Worm (Caenorhabditis elegans): ENCODE measurements around the gene CC8.2.
A peak's percentile ranks its signal among the peaks of the same experiment; 100 is the strongest.

Gene CC8.2

ce11 chrIV:3662863-3663262 lies 14.4 kb upstream of the CC8.2 start:
- TF ChIP-seq nhr-10 (tag; optimal IDR thresholded peaks at IDR 0.05) (no peak), unc-39 (tag; optimal IDR thresholded peaks at IDR 0.05) (no peak), ceh-16 (tag; optimal IDR thresholded peaks at IDR 0.05) (no peak), peb-1 (tag; optimal IDR thresholded peaks at IDR 0.05) (no peak), nhr-21 (tag; optimal IDR thresholded peaks at IDR 0.05) (no peak), mbf-1 (tag; optimal IDR thresholded peaks at IDR 0.05) (no peak), snpc-4 (tag; optimal IDR thresholded peaks at IDR 0.05) (no peak), nhr-23 (tag; optimal IDR thresholded peaks at IDR 0.05) (no peak), nhr-6 (tag; optimal IDR thresholded peaks at IDR 0.05) (no peak)

- TF ChIP-seq unc-62 (GFP tag; optimal IDR thresholded peaks at IDR 0.05) (no peak), egl-27 (tag; optimal IDR thresholded peaks at IDR 0.05) (no peak), lin-39 (tag; optimal IDR thresholded peaks at IDR 0.05) (no peak), snpc-4 (tag; optimal IDR thresholded peaks at IDR 0.05) (no peak), ceh-16 (tag; optimal IDR thresholded peaks at IDR 0.05) (no peak)
Observed at ce11 chrIV:3661117-3661634, 12.7 kb upstream of the CC8.2 start.

- TF ChIP-seq lin-39 (tag; optimal IDR thresholded peaks at IDR 0.05) (no peak), lin-13 (GFP tag; optimal IDR thresholded peaks at IDR 0.05) (no peak), mbf-1 (tag; optimal IDR thresholded peaks at IDR 0.05) (no peak), elt-1 (tag; optimal IDR thresholded peaks at IDR 0.05) (no peak), fos-1 (tag; optimal IDR thresholded peaks at IDR 0.05) (no peak), blmp-1 (tag; optimal IDR thresholded peaks at IDR 0.05; ENCODE audit: insufficient read depth) (no peak), ZK546.5 (tag; optimal IDR thresholded peaks at IDR 0.05) (no peak), lsy-2 (tag; optimal IDR thresholded peaks at IDR 0.05) (no peak), nhr-237 (tag; optimal IDR thresholded peaks at IDR 0.05) (no peak), nhr-11 (tag; optimal IDR thresholded peaks at IDR 0.05) (no peak)
Observed at ce11 chrIV:3659951-3660350, 11.5 kb upstream of the CC8.2 start.

- no peak for TF ChIP-seq nhr-23 (tag; optimal IDR thresholded peaks at IDR 0.05)
- no peak for TF ChIP-seq lin-13 (GFP tag; optimal IDR thresholded peaks at IDR 0.05)
- peak; percentile 47 for TF ChIP-seq F13H6.1 (tag; optimal IDR thresholded peaks at IDR 0.05)
- no peak for TF ChIP-seq ztf-11 (tag; optimal IDR thresholded peaks at IDR 0.05)
- no peak for TF ChIP-seq nhr-21 (tag; optimal IDR thresholded peaks at IDR 0.05)
- no peak for TF ChIP-seq unc-55 (GFP tag; optimal IDR thresholded peaks at IDR 0.05)
- no peak for TF ChIP-seq unc-39 (tag; optimal IDR thresholded peaks at IDR 0.05)
- no peak for TF ChIP-seq elt-1 (tag; optimal IDR thresholded peaks at IDR 0.05)
- TF ChIP-seq nhr-12 (tag; optimal IDR thresholded peaks at IDR 0.05): no peak
- TF ChIP-seq sma-9 (GFP tag; optimal IDR thresholded peaks at IDR 0.05): no peak
- TF ChIP-seq sma-9 (tag; optimal IDR thresholded peaks at IDR 0.05): no peak
- TF ChIP-seq nhr-129 (tag; optimal IDR thresholded peaks at IDR 0.05): peak; percentile 19
- no peak for TF ChIP-seq egl-27 (tag; optimal IDR thresholded peaks at IDR 0.05)
- no peak for TF ChIP-seq ceh-16 (tag; optimal IDR thresholded peaks at IDR 0.05)
- TF ChIP-seq unc-62 (GFP tag; optimal IDR thresholded peaks at IDR 0.05): no peak
- no peak for TF ChIP-seq elt-3 (tag; optimal IDR thresholded peaks at IDR 0.05)
- peak in 1 of 2 experiments; percentile 40 for TF ChIP-seq lsy-2 (tag; optimal IDR thresholded peaks at IDR 0.05)
- TF ChIP-seq nhr-237 (tag; optimal IDR thresholded peaks at IDR 0.05): no peak
- no peak for TF ChIP-seq R02D3.7 (tag; optimal IDR thresholded peaks at IDR 0.05)
Observed at ce11 chrIV:3655896-3656295, 7.4 kb upstream of the CC8.2 start.

- TF ChIP-seq crh-2 (tag; optimal IDR thresholded peaks at IDR 0.05) (no peak), F13H6.1 (tag; optimal IDR thresholded peaks at IDR 0.05) (peak; percentile 46), ZK546.5 (tag; optimal IDR thresholded peaks at IDR 0.05) (no peak), unc-55 (GFP tag; optimal IDR thresholded peaks at IDR 0.05) (no peak)
Observed at ce11 chrIV:3654823-3655222, 6.3 kb upstream of the CC8.2 start.

- TF ChIP-seq mdl-1 (tag; optimal IDR thresholded peaks at IDR 0.05): peak; percentile 48 to 71
- peak; percentile 69 for TF ChIP-seq egl-27 (tag; optimal IDR thresholded peaks at IDR 0.05)
- TF ChIP-seq nhr-25 (tag; optimal IDR thresholded peaks at IDR 0.05): peak; percentile 64
- TF ChIP-seq peb-1 (tag; optimal IDR thresholded peaks at IDR 0.05): no peak
- TF ChIP-seq F13H6.1 (tag; optimal IDR thresholded peaks at IDR 0.05): peak; percentile 95
- TF ChIP-seq mbf-1 (tag; optimal IDR thresholded peaks at IDR 0.05): no peak
- no peak for TF ChIP-seq lin-39 (tag; optimal IDR thresholded peaks at IDR 0.05)
- TF ChIP-seq lsy-2 (tag; optimal IDR thresholded peaks at IDR 0.05): peak in 1 of 2 experiments; percentile 47
- peak; percentile 99 for TF ChIP-seq sma-9 (GFP tag; optimal IDR thresholded peaks at IDR 0.05)
- no peak for TF ChIP-seq sma-9 (tag; optimal IDR thresholded peaks at IDR 0.05)
- no peak for TF ChIP-seq nhr-12 (tag; optimal IDR thresholded peaks at IDR 0.05)
- TF ChIP-seq R02D3.7 (tag; optimal IDR thresholded peaks at IDR 0.05): no peak
- TF ChIP-seq C34F6.9 (tag; optimal IDR thresholded peaks at IDR 0.05): peak; percentile 16
- no peak for TF ChIP-seq snpc-4 (tag; optimal IDR thresholded peaks at IDR 0.05)
- TF ChIP-seq dmd-4 (tag; optimal IDR thresholded peaks at IDR 0.05): no peak
- peak; percentile 7 for TF ChIP-seq blmp-1 (tag; optimal IDR thresholded peaks at IDR 0.05; ENCODE audit: insufficient read depth)
- TF ChIP-seq nhr-10 (tag; optimal IDR thresholded peaks at IDR 0.05): no peak
- no peak for TF ChIP-seq nhr-11 (tag; optimal IDR thresholded peaks at IDR 0.05)
- peak; percentile 33 for TF ChIP-seq gmeb-1 (tag; optimal IDR thresholded peaks at IDR 0.05)
- no peak for TF ChIP-seq ztf-1 (GFP tag; conservative IDR thresholded peaks at IDR 0.05)
- TF ChIP-seq elt-3 (tag; optimal IDR thresholded peaks at IDR 0.05): no peak
- no peak for TF ChIP-seq unc-62 (GFP tag; optimal IDR thresholded peaks at IDR 0.05)
- no peak for TF ChIP-seq ceh-16 (tag; optimal IDR thresholded peaks at IDR 0.05)
- no peak for TF ChIP-seq ama-1 (optimal IDR thresholded peaks at IDR 0.05)
- no peak for TF ChIP-seq unc-39 (tag; optimal IDR thresholded peaks at IDR 0.05)
- no peak for TF ChIP-seq zag-1 (tag; optimal IDR thresholded peaks at IDR 0.05)
- TF ChIP-seq nhr-23 (tag; optimal IDR thresholded peaks at IDR 0.05): no peak
- peak; percentile 3 for TF ChIP-seq lin-11 (tag; optimal IDR thresholded peaks at IDR 0.05)
- TF ChIP-seq ceh-82 (tag; optimal IDR thresholded peaks at IDR 0.05): no peak
Observed at ce11 chrIV:3654214-3654613, 5.7 kb upstream of the CC8.2 start.
